Worm (Caenorhabditis elegans) whole organism, L2 larva: ENCODE measurements around the gene C25F9.14.

ENCODE experiments used
- Y55F3AM.14 ChIP-seq: fragments of 200-800 bp; sonication (Bioruptor generic); optimal IDR thresholded peaks from 2 replicates; lab custom pipeline; 2018; ENCODE audit warnings: mild to moderate bottlenecking, missing genetic modification characterization, missing compliant biosample characterization
- crh-2 ChIP-seq: sonication (generic microtip); optimal IDR thresholded peaks from 2 replicates; lab custom pipeline; 2017; ENCODE audit warnings: missing biosample characterization, missing genetic modification characterization
- egl-27 ChIP-seq: sonication (generic microtip); optimal IDR thresholded peaks from 3 replicates; lab custom pipeline; 2017; ENCODE audit warnings: missing biosample characterization, missing genetic modification reagents, missing genetic modification characterization
- fos-1 ChIP-seq: fragments of 150-350 bp; optimal IDR thresholded peaks from 2 replicates; lab custom pipeline; 2014; ENCODE audit warnings: missing biosample characterization, missing genetic modification characterization
- gmeb-1 ChIP-seq: fragments of 150-350 bp; optimal IDR thresholded peaks from 2 replicates; lab custom pipeline; 2014; ENCODE audit warnings: missing biosample characterization, missing genetic modification characterization
- lin-11 ChIP-seq: fragments of 150-350 bp; sonication (generic microtip); optimal IDR thresholded peaks from 2 replicates; lab custom pipeline; 2014; ENCODE audit warnings: missing biosample characterization, missing genetic modification characterization, inconsistent platforms, mixed read lengths
- lin-13 ChIP-seq: fragments of 150-350 bp; optimal IDR thresholded peaks from 2 replicates; lab custom pipeline; 2014; ENCODE audit warnings: missing biosample characterization, missing genetic modification reagents, missing genetic modification characterization
- mab-5 ChIP-seq: fragments of 150-350 bp; optimal IDR thresholded peaks from 2 replicates; lab custom pipeline; 2014; ENCODE audit warnings: missing biosample characterization, missing genetic modification characterization
- mdl-1 ChIP-seq, 2 experiments: fragments of 150-350 bp in 1 of 2; sonication (generic microtip) in 1 of 2; optimal IDR thresholded peaks; 2 replicates each; lab custom pipeline; 2017; ENCODE audit warnings: missing biosample characterization in 2 of 2, missing genetic modification characterization in 2 of 2
- nhr-11 ChIP-seq: fragments of 150-350 bp; optimal IDR thresholded peaks from 2 replicates; lab custom pipeline; 2014; ENCODE audit warnings: missing biosample characterization, missing genetic modification characterization
- nhr-12 ChIP-seq: fragments of 150-350 bp; optimal IDR thresholded peaks from 2 replicates; lab custom pipeline; 2014; ENCODE audit warnings: missing biosample characterization, missing genetic modification characterization
- nhr-21 ChIP-seq: fragments of 150-350 bp; optimal IDR thresholded peaks from 2 replicates; lab custom pipeline; 2014; ENCODE audit warnings: missing biosample characterization, missing genetic modification characterization
- nhr-23 ChIP-seq: fragments of 150-350 bp; optimal IDR thresholded peaks from 2 replicates; lab custom pipeline; 2014; ENCODE audit warnings: missing biosample characterization, missing genetic modification reagents, missing genetic modification characterization
- nhr-25 ChIP-seq: fragments of 150-350 bp; sonication (generic microtip); optimal IDR thresholded peaks from 3 replicates; lab custom pipeline; 2014; ENCODE audit warnings: missing biosample characterization, missing genetic modification characterization
- nhr-6 ChIP-seq: fragments of 150-350 bp; optimal IDR thresholded peaks from 2 replicates; lab custom pipeline; 2014; ENCODE audit warnings: missing biosample characterization, missing genetic modification characterization
- sem-4 ChIP-seq: fragments of 150-350 bp; optimal IDR thresholded peaks from 2 replicates; lab custom pipeline; 2014; ENCODE audit warnings: missing biosample characterization, missing genetic modification reagents, missing genetic modification characterization
- sma-3 ChIP-seq: sonication (generic microtip); optimal IDR thresholded peaks from 2 replicates; lab custom pipeline; 2016; ENCODE audit warnings: missing genetic modification reagents, missing genetic modification characterization, missing compliant biosample characterization
- unc-55 ChIP-seq: fragments of 150-350 bp; sonication (generic microtip); optimal IDR thresholded peaks from 3 replicates; lab custom pipeline; 2014; ENCODE audit warnings: missing biosample characterization, missing genetic modification reagents, missing genetic modification characterization
- unc-62 ChIP-seq: fragments of 150-350 bp; optimal IDR thresholded peaks from 2 replicates; lab custom pipeline; 2014; ENCODE audit warnings: missing biosample characterization, missing genetic modification reagents, missing genetic modification characterization
- ztf-11 ChIP-seq: sonication (generic microtip); optimal IDR thresholded peaks from 2 replicates; lab custom pipeline; 2017; ENCODE audit warnings: missing biosample characterization, missing genetic modification characterization
- ztf-4 ChIP-seq: fragments of 150-350 bp; optimal IDR thresholded peaks from 2 replicates; lab custom pipeline; 2014; ENCODE audit warnings: missing biosample characterization, missing genetic modification characterization

The C25F9.14 gene

DNA sequence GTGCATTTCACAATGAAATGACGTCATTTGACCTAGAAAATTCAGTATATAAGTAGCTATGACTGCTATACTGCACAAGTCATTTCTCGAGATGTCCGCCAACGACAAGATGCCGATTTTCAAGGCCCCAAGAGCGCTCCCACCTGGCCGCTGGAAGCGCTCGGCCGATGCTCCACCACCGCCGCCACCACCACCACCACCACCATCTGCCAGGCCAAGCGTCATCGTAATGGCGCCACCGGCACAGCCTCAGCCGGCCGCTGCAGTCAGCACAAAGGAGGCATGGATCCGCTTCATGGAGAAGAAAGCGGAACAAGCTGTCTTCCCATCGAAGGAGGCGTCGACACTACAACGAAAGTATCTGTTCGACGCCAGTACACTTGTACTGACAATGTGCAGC lies 49.0 kb downstream of the C25F9.14 start, which contains the start of gene Y43F8B.28:
Y43F8B.28 (plus strand) TSS at position 59 of the 400 bp plus-strand sequence.
- TF ChIP-seq nhr-23 (tag; lab: Kevin White, UChicago) (no peak), unc-62 (GFP tag; lab: Kevin White, UChicago) (no peak), ztf-11 (no peak), mdl-1 (tag; optimal IDR thresholded peaks at IDR 0.05; lab: Kevin White, UChicago) (no peak), ztf-4 (tag; lab: Kevin White, UChicago) (no peak), unc-55 (GFP tag; lab: Kevin White, UChicago) (no peak), egl-27 (tag; lab: Kevin White, UChicago) (no peak), fos-1 (no peak), nhr-21 (tag; lab: Kevin White, UChicago) (no peak), Y55F3AM.14 (GFP tag; lab: Kevin White, UChicago) (no peak), nhr-6 (tag; lab: Kevin White, UChicago) (no peak), nhr-11 (tag; lab: Kevin White, UChicago) (no peak), lin-13 (no peak), sma-3 (GFP tag; lab: Kevin White, UChicago) (no peak), sem-4 (tag; lab: Kevin White, UChicago) (no peak)
- TF ChIP-seq, all 48 proteins: peak for 0

DNA sequence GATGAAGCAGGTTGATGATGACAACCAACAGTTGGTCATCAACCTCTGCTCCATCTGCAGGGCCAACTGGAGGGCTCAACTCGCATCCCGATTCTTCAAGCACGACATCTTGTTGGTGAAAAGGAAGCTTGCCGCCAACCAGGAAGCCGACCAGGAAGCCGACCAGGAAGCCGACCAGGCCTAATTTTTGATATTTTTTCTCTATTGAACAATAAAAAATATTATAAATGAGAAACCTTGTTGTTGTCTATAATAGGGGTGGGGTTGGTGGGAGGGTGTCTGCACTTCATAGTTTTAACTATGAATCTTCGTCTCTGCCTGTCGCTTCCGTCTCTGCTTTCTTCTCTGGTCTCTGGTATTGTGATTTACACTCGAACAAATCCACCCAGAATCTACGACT lies 49.4 kb downstream of the C25F9.14 start, which contains the start of gene Y43F8B.18:
Y43F8B.18 (plus strand) TSS at position 301 of the 400 bp plus-strand sequence.
- no peak for TF ChIP-seq crh-2
- no peak for TF ChIP-seq unc-55 (GFP tag; lab: Kevin White, UChicago)
- TF ChIP-seq lin-11 (tag; lab: Kevin White, UChicago) = no peak
- no peak for TF ChIP-seq mab-5 (tag; lab: Kevin White, UChicago)
- no peak for TF ChIP-seq nhr-25 (tag; lab: Kevin White, UChicago)
- TF ChIP-seq gmeb-1 = no peak
- no peak for TF ChIP-seq nhr-12
- TF ChIP-seq ztf-4 (tag; lab: Kevin White, UChicago) = no peak
